Worm (Caenorhabditis elegans) whole organism, L1 larva: ENCODE measurements around the gene ptr-6.
A peak's percentile ranks its signal among the peaks of the same experiment; 100 is the strongest.

ENCODE experiments used
- C04F5.9 ChIP-seq: sonication (generic microtip); optimal IDR thresholded peaks from 2 replicates; lab custom pipeline; 2016; ENCODE audit warnings: missing genetic modification characterization, missing compliant biosample characterization
- C16A3.4 ChIP-seq: fragments of 150-350 bp; optimal IDR thresholded peaks from 2 replicates; lab custom pipeline; 2014; ENCODE audit warnings: missing biosample characterization, missing genetic modification characterization
- C34B4.2 ChIP-seq: sonication (generic microtip); optimal IDR thresholded peaks from 2 replicates; lab custom pipeline; 2017; ENCODE audit warnings: mild to moderate bottlenecking, missing genetic modification characterization, missing compliant biosample characterization
- F16B12.6 ChIP-seq: fragments of 150-350 bp; optimal IDR thresholded peaks from 2 replicates; lab custom pipeline; 2014; ENCODE audit warnings: missing biosample characterization, missing genetic modification characterization
- Y116A8C.19 ChIP-seq: sonication (generic microtip); optimal IDR thresholded peaks from 2 replicates; lab custom pipeline; 2016; ENCODE audit warnings: missing compliant biosample characterization, missing genetic modification characterization, borderline replicate concordance
- aha-1 ChIP-seq: fragments of 150-350 bp; optimal IDR thresholded peaks from 2 replicates; lab custom pipeline; 2014; ENCODE audit warnings: missing biosample characterization, missing genetic modification characterization
- alr-1 ChIP-seq: fragments of 200-800 bp; sonication (Bioruptor generic); optimal IDR thresholded peaks from 2 replicates; lab custom pipeline; 2018; ENCODE audit warnings: borderline replicate concordance, mild to moderate bottlenecking, missing genetic modification characterization, missing compliant biosample characterization
- blmp-1 ChIP-seq: fragments of 150-350 bp; optimal IDR thresholded peaks from 2 replicates; lab custom pipeline; 2014; ENCODE audit warnings: missing biosample characterization, missing genetic modification characterization
- ceh-82 ChIP-seq, 3 experiments: fragments of 150-350 bp in 1 of 3; sonication (generic microtip) in 2 of 3; optimal IDR thresholded peaks; 2 replicates each; lab custom pipeline; 2014 to 2017; ENCODE audit warnings: missing biosample characterization in 3 of 3, missing genetic modification characterization in 3 of 3
- ceh-88 ChIP-seq: fragments of 200-800 bp; sonication (Bioruptor generic); IDR thresholded peaks from 2 replicates; pipeline ENCODE4 v1.3.6; 2022; ENCODE audit warnings: missing genetic modification characterization, missing compliant biosample characterization
- dsc-1 ChIP-seq: sonication (generic microtip); optimal IDR thresholded peaks from 2 replicates; lab custom pipeline; 2016; ENCODE audit warnings: mild to moderate bottlenecking, missing genetic modification characterization, missing compliant biosample characterization
- efl-1 ChIP-seq, 4 experiments: fragments of 150-350 bp; optimal IDR thresholded peaks in 3 of 4; peaks in 1 of 4; 1 replicate in 1 of 4; 2 replicates in 3 of 4; lab custom pipeline; 2014; ENCODE audit warnings: missing biosample characterization in 2 of 4, missing genetic modification characterization in 2 of 4, missing genetic modification reagents in 2 of 4
- egl-27 ChIP-seq, 2 experiments: fragments of 150-350 bp in 1 of 2; sonication (generic microtip); optimal IDR thresholded peaks; 3 replicates each; lab custom pipeline; 2017 to 2018; ENCODE audit warnings: missing biosample characterization in 2 of 2, missing genetic modification characterization in 2 of 2, missing genetic modification reagents in 2 of 2
- elt-2 ChIP-seq: sonication (generic microtip); optimal IDR thresholded peaks from 2 replicates; lab custom pipeline; 2016; ENCODE audit warnings: missing genetic modification characterization, mild to moderate bottlenecking, inconsistent platforms, missing compliant biosample characterization, missing genetic modification reagents
- elt-3 ChIP-seq, 6 experiments: fragments of 150-350 bp in 1 of 6; sonication (generic microtip); optimal IDR thresholded peaks; 2 replicates each; lab custom pipeline; 2017 to 2018; ENCODE audit warnings: missing biosample characterization in 6 of 6, missing genetic modification characterization in 6 of 6, inconsistent platforms in 1 of 6
- fkh-8 ChIP-seq: sonication (generic microtip); optimal IDR thresholded peaks from 2 replicates; lab custom pipeline; 2016; ENCODE audit warnings: mild to moderate bottlenecking, missing genetic modification characterization, missing compliant biosample characterization
- fos-1 ChIP-seq: fragments of 150-350 bp; optimal IDR thresholded peaks from 2 replicates; lab custom pipeline; 2014; ENCODE audit warnings: missing biosample characterization, missing genetic modification characterization
- grh-1 ChIP-seq: fragments of 200-800 bp; sonication (Bioruptor generic); IDR thresholded peaks from 2 replicates; pipeline ENCODE4 v1.3.6; 2022; ENCODE audit warnings: missing genetic modification reagents, missing genetic modification characterization, missing compliant biosample characterization
- lin-13 ChIP-seq: fragments of 150-350 bp; optimal IDR thresholded peaks from 2 replicates; lab custom pipeline; 2014; ENCODE audit warnings: missing biosample characterization, missing genetic modification reagents, missing genetic modification characterization
- lin-14 ChIP-seq: fragments of 200-800 bp; sonication (Bioruptor generic); optimal IDR thresholded peaks from 2 replicates; lab custom pipeline; 2018; ENCODE audit warnings: mild to moderate bottlenecking, missing genetic modification characterization, moderate library complexity, missing compliant biosample characterization
- lin-35 ChIP-seq, 2 experiments: fragments of 150-350 bp; optimal IDR thresholded peaks; 2 replicates each; lab custom pipeline; 2014; ENCODE audit warnings: missing biosample characterization in 2 of 2, missing genetic modification characterization in 2 of 2, missing genetic modification reagents in 2 of 2
- lin-39 ChIP-seq: fragments of 150-350 bp; optimal IDR thresholded peaks from 2 replicates; lab custom pipeline; 2014; ENCODE audit warnings: missing biosample characterization, missing genetic modification reagents, missing genetic modification characterization
- lir-3 ChIP-seq: sonication (generic microtip); optimal IDR thresholded peaks from 2 replicates; lab custom pipeline; 2016; ENCODE audit warnings: mild to moderate bottlenecking, missing genetic modification characterization, moderate library complexity, missing compliant biosample characterization; ENCODE audit not compliant: poor library complexity
- lsy-2 ChIP-seq, 2 experiments: fragments of 150-350 bp; optimal IDR thresholded peaks; 2 replicates each; lab custom pipeline; 2014; ENCODE audit warnings: missing biosample characterization in 2 of 2, missing genetic modification characterization in 2 of 2
- mdl-1 ChIP-seq, 2 experiments: fragments of 150-350 bp; optimal IDR thresholded peaks; 2 replicates each; lab custom pipeline; 2014 to 2017; ENCODE audit warnings: missing biosample characterization in 2 of 2, missing genetic modification characterization in 2 of 2, inconsistent platforms in 1 of 2
- mef-2 ChIP-seq: fragments of 150-350 bp; optimal IDR thresholded peaks from 2 replicates; lab custom pipeline; 2014; ENCODE audit warnings: missing biosample characterization, missing genetic modification characterization
- mep-1 ChIP-seq: fragments of 150-350 bp; optimal IDR thresholded peaks from 2 replicates; lab custom pipeline; 2014; ENCODE audit warnings: missing biosample characterization, missing genetic modification characterization
- nhr-19 ChIP-seq: fragments of 200-800 bp; sonication (Bioruptor generic); conservative IDR thresholded peaks from 2 replicates; pipeline ENCODE4 v1.3.6; 2022; ENCODE audit warnings: missing genetic modification characterization, missing compliant biosample characterization
- nhr-20 ChIP-seq: sonication (generic microtip); optimal IDR thresholded peaks from 2 replicates; lab custom pipeline; 2016; ENCODE audit warnings: mild to moderate bottlenecking, missing genetic modification characterization, missing compliant biosample characterization
- nhr-237 ChIP-seq: fragments of 150-350 bp; optimal IDR thresholded peaks from 2 replicates; lab custom pipeline; 2014; ENCODE audit warnings: missing biosample characterization, missing genetic modification characterization
- nhr-28 ChIP-seq: fragments of 150-350 bp; optimal IDR thresholded peaks from 2 replicates; lab custom pipeline; 2014; ENCODE audit warnings: missing biosample characterization, missing genetic modification characterization
- nhr-71 ChIP-seq: sonication (generic microtip); optimal IDR thresholded peaks from 2 replicates; lab custom pipeline; 2016; ENCODE audit warnings: mild to moderate bottlenecking, missing genetic modification characterization, moderate library complexity, missing compliant biosample characterization
- nhr-76 ChIP-seq: sonication (generic microtip); optimal IDR thresholded peaks from 2 replicates; lab custom pipeline; 2017; ENCODE audit warnings: missing biosample characterization, missing genetic modification characterization
- nhr-85 ChIP-seq: sonication (generic microtip); peaks from one replicate; lab custom pipeline; 2016; ENCODE audit warnings: missing genetic modification characterization, inconsistent platforms, missing compliant biosample characterization
- nhr-90 ChIP-seq: sonication (generic microtip); optimal IDR thresholded peaks from 2 replicates; lab custom pipeline; 2016; ENCODE audit warnings: mild to moderate bottlenecking, missing genetic modification characterization, missing compliant biosample characterization; ENCODE audit not compliant: poor library complexity
- rnt-1 ChIP-seq: sonication (generic microtip); optimal IDR thresholded peaks from 2 replicates; lab custom pipeline; 2016; ENCODE audit warnings: mild to moderate bottlenecking, missing genetic modification characterization, moderate library complexity, missing compliant biosample characterization
- snpc-4 ChIP-seq: fragments of 150-350 bp; optimal IDR thresholded peaks from 2 replicates; lab custom pipeline; 2014; ENCODE audit warnings: missing biosample characterization, missing genetic modification characterization
- snu-23 ChIP-seq: sonication (generic microtip); optimal IDR thresholded peaks from 2 replicates; lab custom pipeline; 2016; ENCODE audit warnings: missing genetic modification characterization, missing compliant biosample characterization
- sox-4 ChIP-seq: sonication (generic microtip); optimal IDR thresholded peaks from 2 replicates; lab custom pipeline; 2016; ENCODE audit warnings: missing genetic modification characterization, missing compliant biosample characterization
- swsn-7 ChIP-seq: sonication (generic microtip); optimal IDR thresholded peaks from 2 replicates; lab custom pipeline; 2016; ENCODE audit warnings: missing genetic modification characterization, missing compliant biosample characterization
- tbx-2 ChIP-seq: sonication (generic microtip); optimal IDR thresholded peaks from 2 replicates; lab custom pipeline; 2016; ENCODE audit warnings: missing genetic modification characterization, missing compliant biosample characterization
- tlp-1 ChIP-seq: fragments of 150-350 bp; optimal IDR thresholded peaks from 2 replicates; lab custom pipeline; 2014; ENCODE audit warnings: missing biosample characterization, missing genetic modification characterization
- unc-130 ChIP-seq: fragments of 150-350 bp; optimal IDR thresholded peaks from 2 replicates; lab custom pipeline; 2017; ENCODE audit warnings: missing biosample characterization, missing genetic modification characterization, inconsistent platforms
- unc-62 ChIP-seq: fragments of 150-350 bp; optimal IDR thresholded peaks from 2 replicates; lab custom pipeline; 2014; ENCODE audit warnings: missing biosample characterization, missing genetic modification reagents, missing genetic modification characterization
- unc-86 ChIP-seq: sonication (generic microtip); optimal IDR thresholded peaks from 2 replicates; lab custom pipeline; 2016; ENCODE audit warnings: missing genetic modification characterization, missing compliant biosample characterization
- zip-4 ChIP-seq: fragments of 200-800 bp; sonication (Bioruptor generic); optimal IDR thresholded peaks from 2 replicates; lab custom pipeline; 2018; ENCODE audit warnings: mild to moderate bottlenecking, missing genetic modification characterization, moderate library complexity, missing compliant biosample characterization
- ztf-4 ChIP-seq: fragments of 150-350 bp; optimal IDR thresholded peaks from 2 replicates; lab custom pipeline; 2014; ENCODE audit warnings: missing biosample characterization, missing genetic modification characterization

ptr-6 gene

ce11 chrII:5246791-5247361, at the start of gene ptr-6:
Gene ptr-6 (minus strand): TSS chrII:5246837.
- TF ChIP-seq elt-3 (tag; optimal IDR thresholded peaks at IDR 0.05; lab: Kevin White, UChicago) (peak in 1 of 6 experiments; percentile 60), tlp-1 (no peak), C34B4.2 (tag; lab: Kevin White, UChicago) (no peak), sox-4 (tag; lab: Kevin White, UChicago) (no peak), lin-35 (GFP tag; optimal IDR thresholded peaks at IDR 0.05; lab: Kevin White, UChicago) (peak in 1 of 2 experiments; percentile 43), rnt-1 (no peak), fos-1 (tag; lab: Kevin White, UChicago) (no peak), nhr-20 (tag; lab: Kevin White, UChicago) (peak; percentile 61), nhr-28 (tag; lab: Kevin White, UChicago) (no peak), grh-1 (GFP tag; lab: Robert Waterston, UW) (peak; percentile 84), lin-39 (no peak), tbx-2 (tag; lab: Kevin White, UChicago) (peak; percentile 1), nhr-19 (GFP tag; lab: Robert Waterston, UW) (peak; percentile 19; the same call in 1 of the 2 replicates), nhr-85 (tag; lab: Kevin White, UChicago) (peak; percentile 96), alr-1 (no peak), snu-23 (GFP tag; lab: Kevin White, UChicago) (peak; percentile 31), lin-14 (GFP tag; lab: Kevin White, UChicago) (peak; percentile 63), nhr-71 (tag; lab: Kevin White, UChicago) (peak; percentile 46), nhr-90 (tag; lab: Kevin White, UChicago) (peak; percentile 36), lin-13 (no peak), blmp-1 (tag; lab: Kevin White, UChicago) (peak; percentile 69), mdl-1 (tag; optimal IDR thresholded peaks at IDR 0.05; lab: Kevin White, UChicago) (peak in 1 of 2 experiments; percentile 24), lsy-2 (tag; optimal IDR thresholded peaks at IDR 0.05; lab: Kevin White, UChicago) (peak in 1 of 2 experiments; percentile 42), Y116A8C.19 (no peak), unc-86 (tag; lab: Kevin White, UChicago) (no peak), aha-1 (tag; lab: Kevin White, UChicago) (no peak), nhr-76 (tag; lab: Kevin White, UChicago) (no peak)

ce11 chrII:5293287-5293850, 46.7 kb upstream of the ptr-6 start, which contains the start of gene ZK622.1:
Gene ZK622.1 (plus strand): TSS chrII:5293800.
- TF ChIP-seq lin-14 (GFP tag; lab: Kevin White, UChicago) (peak; percentile 33), ceh-88 (GFP tag; lab: Robert Waterston, UW) (no peak), elt-2 (tag; lab: Kevin White, UChicago) (peak; percentile 31), lin-35 (GFP tag; optimal IDR thresholded peaks at IDR 0.05; lab: Kevin White, UChicago) (peak in 1 of 2 experiments; percentile 57), swsn-7 (tag; lab: Kevin White, UChicago) (peak; percentile 17), snpc-4 (no peak), nhr-20 (tag; lab: Kevin White, UChicago) (peak; percentile 13), lir-3 (tag; lab: Kevin White, UChicago) (no peak), unc-130 (tag; lab: Kevin White, UChicago) (peak; percentile 26), grh-1 (GFP tag; lab: Robert Waterston, UW) (no peak), F16B12.6 (tag; lab: Kevin White, UChicago) (no peak), lsy-2 (tag; optimal IDR thresholded peaks at IDR 0.05; lab: Kevin White, UChicago) (peak in 1 of 2 experiments; percentile 31), nhr-76 (tag; lab: Kevin White, UChicago) (no peak), ztf-4 (tag; lab: Kevin White, UChicago) (no peak), zip-4 (GFP tag; lab: Kevin White, UChicago) (no peak), lin-13 (no peak), C04F5.9 (tag; lab: Kevin White, UChicago) (no peak), nhr-85 (tag; lab: Kevin White, UChicago) (peak; percentile 49), mef-2 (no peak), efl-1 (optimal IDR thresholded peaks at IDR 0.05; lab: Kevin White, UChicago) (peak; percentile 1 to 35), efl-1 (GFP tag; optimal IDR thresholded peaks at IDR 0.05 in 1 of 2; lab: Kevin White, UChicago) (peak in 1 of 2 experiments; percentile 61), ceh-82 (tag; optimal IDR thresholded peaks at IDR 0.05; lab: Kevin White, UChicago) (peak in 2 of 3 experiments; percentile 0 to 5), mep-1 (tag; lab: Kevin White, UChicago) (peak; percentile 6), alr-1 (no peak), nhr-237 (no peak), snu-23 (GFP tag; lab: Kevin White, UChicago) (peak; percentile 53), fkh-8 (no peak), dsc-1 (tag; lab: Kevin White, UChicago) (peak; percentile 5), C16A3.4 (peak; percentile 15), rnt-1 (peak; percentile 33), mdl-1 (tag; optimal IDR thresholded peaks at IDR 0.05; lab: Kevin White, UChicago) (no peak), nhr-71 (tag; lab: Kevin White, UChicago) (peak; percentile 44), nhr-19 (GFP tag; lab: Robert Waterston, UW) (peak; percentile 54), unc-62 (GFP tag; lab: Kevin White, UChicago) (no peak), nhr-90 (tag; lab: Kevin White, UChicago) (no peak), egl-27 (tag; optimal IDR thresholded peaks at IDR 0.05; lab: Kevin White, UChicago) (no peak)
